Worm (Caenorhabditis elegans) whole organism, late embryonic: ENCODE measurements around the gene F15A4.2.

Experiments
- elt-2 ChIP-seq: sonication (generic microtip); optimal IDR thresholded peaks from 2 replicates; lab custom pipeline; 2016; ENCODE audit warnings: missing genetic modification reagents, missing genetic modification characterization, missing compliant biosample characterization
- lin-11 ChIP-seq: fragments of 200-800 bp; sonication (Bioruptor generic); optimal IDR thresholded peaks from 2 replicates; lab custom pipeline; 2018; ENCODE audit warnings: mild to moderate bottlenecking, missing genetic modification characterization, missing compliant biosample characterization
- madf-2 ChIP-seq: sonication (generic microtip); optimal IDR thresholded peaks from 2 replicates; lab custom pipeline; 2017; ENCODE audit warnings: missing genetic modification characterization, missing compliant biosample characterization
- pha-4 ChIP-seq: fragments of 150-350 bp; optimal IDR thresholded peaks from 2 replicates; lab custom pipeline; 2018; ENCODE audit warnings: missing biosample characterization, missing genetic modification reagents, missing genetic modification characterization
- tbx-2 ChIP-seq: sonication (generic microtip); optimal IDR thresholded peaks from 2 replicates; lab custom pipeline; 2016; ENCODE audit warnings: missing genetic modification characterization, missing compliant biosample characterization

ce11 chrII:12417996-12418395 is 44.3 kb upstream of the F15A4.2 start:
- TF ChIP-seq lin-11 (tag; lab: Kevin White, UChicago) (no peak), elt-2 (tag; lab: Kevin White, UChicago) (no peak), madf-2 (tag; lab: Kevin White, UChicago) (no peak), tbx-2 (tag; lab: Kevin White, UChicago) (no peak), pha-4 (tag; lab: Kevin White, UChicago) (no peak)
